Worm (Caenorhabditis elegans) whole organism, young adult: ENCODE results near the gene C04H4.1.
A peak's percentile ranks its signal among the peaks of the same experiment; 100 is the strongest.

Experiments
- B0261.1 ChIP-seq: sonication (generic microtip); optimal IDR thresholded peaks from 2 replicates; lab custom pipeline; 2016; ENCODE audit warnings: mild to moderate bottlenecking, missing genetic modification characterization, moderate library complexity, missing compliant biosample characterization
- B0336.3 ChIP-seq: fragments of 200-800 bp; sonication (Bioruptor generic); IDR thresholded peaks from 2 replicates; pipeline ENCODE4 v1.3.6; 2022; ENCODE audit warnings: missing genetic modification characterization, missing compliant biosample characterization
- F22D6.2 ChIP-seq: sonication (generic microtip); optimal IDR thresholded peaks from 2 replicates; lab custom pipeline; 2016; ENCODE audit warnings: mild to moderate bottlenecking, missing genetic modification characterization, missing compliant biosample characterization
- F23B12.7 ChIP-seq: sonication (generic microtip); optimal IDR thresholded peaks from 2 replicates; lab custom pipeline; 2017; ENCODE audit warnings: missing genetic modification characterization, mild to moderate bottlenecking, missing compliant biosample characterization, antibody characterized with exemption, moderate library complexity; ENCODE audit not compliant: insufficient read depth
- F39B2.1 ChIP-seq: fragments of 200-800 bp; sonication (Bioruptor generic); IDR thresholded peaks from 2 replicates; pipeline ENCODE4 v1.3.6; 2022; ENCODE audit warnings: missing genetic modification reagents, missing genetic modification characterization, missing compliant biosample characterization
- F52B5.7 ChIP-seq: sonication (generic microtip); optimal IDR thresholded peaks from 2 replicates; lab custom pipeline; 2016; ENCODE audit warnings: mild to moderate bottlenecking, missing genetic modification characterization, missing compliant biosample characterization
- F57C9.4 ChIP-seq: sonication (generic microtip); optimal IDR thresholded peaks from 2 replicates; lab custom pipeline; 2017; ENCODE audit warnings: mild to moderate bottlenecking, missing genetic modification characterization, missing compliant biosample characterization
- ZK185.1 ChIP-seq: sonication (generic microtip); optimal IDR thresholded peaks from 2 replicates; lab custom pipeline; 2016; ENCODE audit warnings: mild to moderate bottlenecking, missing genetic modification characterization, missing compliant biosample characterization; ENCODE audit not compliant: poor library complexity, severe bottlenecking
- ama-1 ChIP-seq, 3 experiments: fragments of 150-350 bp in 1 of 3; sonication (generic microtip) in 2 of 3; optimal IDR thresholded peaks; 2 replicates each; lab custom pipeline; 2014 to 2018; ENCODE audit warnings: missing biosample characterization in 2 of 3, missing genetic modification characterization in 2 of 3, missing genetic modification reagents in 2 of 3
- attf-3 ChIP-seq: fragments of 200-800 bp; sonication (Bioruptor generic); conservative IDR thresholded peaks from 2 replicates; pipeline ENCODE4 v1.3.6; 2022; ENCODE audit warnings: missing genetic modification reagents, missing genetic modification characterization, missing compliant biosample characterization
- bed-1 ChIP-seq: fragments of 200-800 bp; sonication (Bioruptor generic); IDR thresholded peaks from 2 replicates; pipeline ENCODE4 v1.3.6; 2022; ENCODE audit warnings: missing genetic modification reagents, missing genetic modification characterization, missing compliant biosample characterization
- ccch-3 ChIP-seq: fragments of 200-800 bp; sonication (Bioruptor generic); optimal IDR thresholded peaks from 2 replicates; lab custom pipeline; 2018; ENCODE audit warnings: mild to moderate bottlenecking, missing genetic modification characterization, missing compliant biosample characterization
- cebp-1 ChIP-seq, 2 experiments: fragments of 200-800 bp in 1 of 2; sonication (Bioruptor generic) in 1 of 2; sonication (generic microtip) in 1 of 2; IDR thresholded peaks in 1 of 2; optimal IDR thresholded peaks in 1 of 2; 2 replicates each; pipeline versions ENCODE4 v1.3.6 to Lab custom; 2017 to 2022; ENCODE audit warnings: missing compliant biosample characterization in 2 of 2, missing genetic modification characterization in 2 of 2, mild to moderate bottlenecking in 1 of 2, missing genetic modification reagents in 1 of 2, moderate library complexity in 1 of 2
- ceh-40 ChIP-seq: fragments of 200-800 bp; sonication (Bioruptor generic); IDR thresholded peaks from 2 replicates; pipeline ENCODE4 v1.3.6; 2022; ENCODE audit warnings: missing genetic modification characterization, missing compliant biosample characterization
- ceh-58 ChIP-seq: fragments of 200-800 bp; sonication (Bioruptor generic); IDR thresholded peaks from 2 replicates; pipeline ENCODE4 v1.3.6; 2022; ENCODE audit warnings: missing genetic modification characterization, missing compliant biosample characterization
- ceh-79 ChIP-seq: sonication (generic microtip); optimal IDR thresholded peaks from 2 replicates; lab custom pipeline; 2017; ENCODE audit warnings: mild to moderate bottlenecking, missing genetic modification characterization, missing compliant biosample characterization
- chd-7 ChIP-seq: sonication (generic microtip); optimal IDR thresholded peaks from 2 replicates; lab custom pipeline; 2016; ENCODE audit warnings: mild to moderate bottlenecking, missing genetic modification characterization, moderate library complexity, missing compliant biosample characterization
- die-1 ChIP-seq: sonication (generic microtip); optimal IDR thresholded peaks from 2 replicates; lab custom pipeline; 2016; ENCODE audit warnings: missing genotype, mild to moderate bottlenecking, missing genetic modification characterization, missing compliant biosample characterization
- dox-1 ChIP-seq: fragments of 200-800 bp; sonication (Bioruptor generic); IDR thresholded peaks from 2 replicates; pipeline ENCODE4 v1.3.6; 2022; ENCODE audit warnings: missing genetic modification reagents, missing genetic modification characterization, missing compliant biosample characterization
- dpl-1 ChIP-seq: fragments of 150-350 bp; optimal IDR thresholded peaks from 2 replicates; lab custom pipeline; 2014; ENCODE audit warnings: missing biosample characterization, missing genetic modification reagents, missing genetic modification characterization
- efl-1 ChIP-seq: fragments of 150-350 bp; optimal IDR thresholded peaks from 2 replicates; lab custom pipeline; 2014; ENCODE audit warnings: missing biosample characterization, missing genetic modification reagents, missing genetic modification characterization
- egl-44 ChIP-seq: fragments of 200-800 bp; sonication (Bioruptor generic); IDR thresholded peaks from 2 replicates; pipeline ENCODE4 v1.3.6; 2022; ENCODE audit warnings: missing genetic modification reagents, missing genetic modification characterization, missing compliant biosample characterization
- egrh-3 ChIP-seq: fragments of 200-800 bp; sonication (Bioruptor generic); IDR thresholded peaks from 2 replicates; pipeline ENCODE4 v1.3.6; 2022; ENCODE audit warnings: missing genetic modification reagents, missing genetic modification characterization, missing compliant biosample characterization
- fkh-3 ChIP-seq: sonication (generic microtip); optimal IDR thresholded peaks from 2 replicates; lab custom pipeline; 2016; ENCODE audit warnings: mild to moderate bottlenecking, missing genetic modification characterization, missing compliant biosample characterization
- him-1 ChIP-seq: sonication (generic microtip); optimal IDR thresholded peaks from 2 replicates; lab custom pipeline; 2016; ENCODE audit warnings: missing genotype, missing genetic modification reagents, missing genetic modification characterization, missing compliant biosample characterization
- hmg-1.2 ChIP-seq: fragments of 200-800 bp; sonication (Bioruptor generic); IDR thresholded peaks from 2 replicates; pipeline ENCODE4 v1.3.6; 2022; ENCODE audit warnings: missing genetic modification reagents, missing genetic modification characterization, missing compliant biosample characterization
- hrde-1 ChIP-seq: sonication (generic microtip); optimal IDR thresholded peaks from 2 replicates; lab custom pipeline; 2016; ENCODE audit warnings: missing genetic modification characterization, mild to moderate bottlenecking, missing compliant biosample characterization, moderate library complexity, missing genotype, missing genetic modification reagents, borderline replicate concordance
- let-526 ChIP-seq: fragments of 200-800 bp; sonication (Bioruptor generic); IDR thresholded peaks from 2 replicates; pipeline ENCODE4 v1.3.6; 2022; ENCODE audit warnings: missing genetic modification reagents, missing genetic modification characterization, missing compliant biosample characterization
- lin-40 ChIP-seq: sonication (generic microtip); optimal IDR thresholded peaks from 2 replicates; lab custom pipeline; 2016; ENCODE audit warnings: missing genetic modification characterization, mild to moderate bottlenecking, missing compliant biosample characterization, missing genotype, missing genetic modification reagents
- madf-6 ChIP-seq: fragments of 200-800 bp; sonication (Bioruptor generic); IDR thresholded peaks from 2 replicates; pipeline ENCODE4 v1.3.6; 2022; ENCODE audit warnings: missing genetic modification reagents, missing genetic modification characterization, missing compliant biosample characterization
- nfyb-1 ChIP-seq: fragments of 200-800 bp; sonication (Bioruptor generic); IDR thresholded peaks from 2 replicates; pipeline ENCODE4 v1.3.6; 2022; ENCODE audit warnings: missing genetic modification reagents, missing genetic modification characterization, missing compliant biosample characterization
- nhr-179 ChIP-seq: sonication (generic microtip); optimal IDR thresholded peaks from 2 replicates; lab custom pipeline; 2016; ENCODE audit warnings: mild to moderate bottlenecking, missing genetic modification characterization, missing compliant biosample characterization
- nhr-90 ChIP-seq: sonication (generic microtip); optimal IDR thresholded peaks from 2 replicates; lab custom pipeline; 2016; ENCODE audit warnings: missing genotype, mild to moderate bottlenecking, missing genetic modification characterization, missing compliant biosample characterization
- pbrm-1 ChIP-seq: fragments of 200-800 bp; sonication (Bioruptor generic); IDR thresholded peaks from 2 replicates; pipeline ENCODE4 v1.3.6; 2022; ENCODE audit warnings: missing genetic modification reagents, missing genetic modification characterization, missing compliant biosample characterization
- pha-4 ChIP-seq: fragments of 150-350 bp; sonication (generic microtip); optimal IDR thresholded peaks from 2 replicates; lab custom pipeline; 2014; ENCODE audit warnings: missing biosample characterization, missing genetic modification reagents, missing genetic modification characterization
- rec-8 ChIP-seq, 2 experiments: sonication (generic microtip); optimal IDR thresholded peaks; 2 replicates each; lab custom pipeline; 2016; ENCODE audit warnings: mild to moderate bottlenecking in 2 of 2, missing genetic modification characterization in 2 of 2, missing genetic modification reagents in 2 of 2, missing genotype in 2 of 2, missing biosample characterization in 1 of 2, missing compliant biosample characterization in 1 of 2, moderate library complexity in 1 of 2
- repo-1 ChIP-seq: sonication (generic microtip); optimal IDR thresholded peaks from 2 replicates; lab custom pipeline; 2017; ENCODE audit warnings: mild to moderate bottlenecking, missing genetic modification characterization, missing compliant biosample characterization
- snpc-1.1 ChIP-seq: sonication (generic microtip); optimal IDR thresholded peaks from 2 replicates; lab custom pipeline; 2017; ENCODE audit warnings: missing genetic modification characterization, mild to moderate bottlenecking, missing compliant biosample characterization, antibody characterized with exemption, moderate library complexity, missing genotype, missing genetic modification reagents; ENCODE audit not compliant: insufficient read depth
- snpc-1.3 ChIP-seq: sonication (generic microtip); optimal IDR thresholded peaks from 2 replicates; lab custom pipeline; 2017; ENCODE audit warnings: missing genetic modification characterization, mild to moderate bottlenecking, missing compliant biosample characterization, antibody characterized with exemption, moderate library complexity, missing genotype, missing genetic modification reagents; ENCODE audit not compliant: insufficient read depth
- tbp1 ChIP-seq: fragments of 200-800 bp; sonication (Bioruptor generic); optimal IDR thresholded peaks from 2 replicates; lab custom pipeline; 2018; ENCODE audit warnings: mild to moderate bottlenecking, missing genetic modification characterization, missing compliant biosample characterization
- tbx-9 ChIP-seq: sonication (generic microtip); optimal IDR thresholded peaks from 2 replicates; lab custom pipeline; 2016; ENCODE audit warnings: borderline replicate concordance, missing genetic modification characterization, inconsistent platforms, missing compliant biosample characterization
- tlf-1 ChIP-seq: fragments of 200-800 bp; sonication (Bioruptor generic); optimal IDR thresholded peaks from 2 replicates; lab custom pipeline; 2018; ENCODE audit warnings: mild to moderate bottlenecking, missing genetic modification characterization, missing compliant biosample characterization
- zfh-2 ChIP-seq: fragments of 200-800 bp; sonication (Bioruptor generic); conservative IDR thresholded peaks from 2 replicates; pipeline ENCODE4 v1.3.6; 2022; ENCODE audit warnings: missing genetic modification reagents, missing genetic modification characterization, missing compliant biosample characterization
- zim-3 ChIP-seq: sonication (generic microtip); optimal IDR thresholded peaks from 2 replicates; lab custom pipeline; 2017; ENCODE audit warnings: mild to moderate bottlenecking, missing genetic modification characterization, moderate library complexity, missing compliant biosample characterization
- ztf-18 ChIP-seq: sonication (generic microtip); optimal IDR thresholded peaks from 2 replicates; lab custom pipeline; 2016; ENCODE audit warnings: missing genotype, mild to moderate bottlenecking, missing genetic modification characterization, missing compliant biosample characterization
- ztf-22 ChIP-seq: fragments of 200-800 bp; sonication (Bioruptor generic); optimal IDR thresholded peaks from 2 replicates; lab custom pipeline; 2018; ENCODE audit warnings: mild to moderate bottlenecking, missing genetic modification characterization, moderate library complexity, missing compliant biosample characterization
- ztf-25 ChIP-seq: fragments of 200-800 bp; sonication (Bioruptor generic); IDR thresholded peaks from 2 replicates; pipeline ENCODE4 v1.3.6; 2022; ENCODE audit warnings: missing genetic modification reagents, missing genetic modification characterization, missing compliant biosample characterization

Gene C04H4.1

DNA sequence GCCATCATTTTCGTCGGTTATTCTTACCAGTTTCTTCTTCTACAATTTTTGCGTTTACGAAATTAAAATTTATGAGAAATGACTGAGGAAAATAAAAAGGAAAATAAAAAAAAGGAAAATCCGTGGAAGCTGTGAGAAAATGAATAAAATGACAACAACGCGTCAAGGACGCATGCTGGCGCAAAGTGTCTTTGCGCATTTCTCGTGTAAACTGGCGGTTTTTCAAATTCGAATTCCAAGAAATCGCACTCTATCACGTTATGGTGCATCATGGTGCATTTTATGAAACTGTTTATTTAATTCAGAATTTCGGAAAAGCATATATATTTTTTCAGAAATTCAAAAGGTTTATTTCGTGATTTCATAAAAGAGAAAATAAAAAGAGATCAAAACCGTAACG lies 13.5 kb upstream of the C04H4.1 start, which contains the start of gene dbt-1 (continued):
- no peak for TF ChIP-seq snpc-1.1 (tag; lab: Kevin White, UChicago)
- no peak for TF ChIP-seq zfh-2
- no peak for TF ChIP-seq nhr-179 (tag; lab: Kevin White, UChicago)
- no peak for TF ChIP-seq chd-7
- no peak for TF ChIP-seq ceh-40 (GFP tag; lab: Robert Waterston, UW)
- TF ChIP-seq F57C9.4, result no peak
- TF ChIP-seq egrh-3 (GFP tag; lab: Robert Waterston, UW), result no peak
- peak; percentile 49 for TF ChIP-seq him-1
- no peak for TF ChIP-seq cebp-1 (GFP tag; IDR thresholded peaks at IDR 0.05; lab: Robert Waterston, UW)
- no peak for TF ChIP-seq cebp-1 (tag; optimal IDR thresholded peaks at IDR 0.05; lab: Kevin White, UChicago)
- TF ChIP-seq zim-3 (tag; lab: Kevin White, UChicago), result no peak
- TF ChIP-seq F39B2.1 (GFP tag; lab: Robert Waterston, UW), result no peak
- no peak for TF ChIP-seq B0336.3 (GFP tag; lab: Robert Waterston, UW)
- TF ChIP-seq die-1 (tag; lab: Kevin White, UChicago), result no peak
- no peak for TF ChIP-seq rec-8 (tag; optimal IDR thresholded peaks at IDR 0.05; lab: Kevin White, UChicago)
- TF ChIP-seq egl-44 (GFP tag; lab: Robert Waterston, UW), result no peak
- peak; percentile 45 for TF ChIP-seq tlf-1 (GFP tag; lab: Kevin White, UChicago)
- no peak for TF ChIP-seq fkh-3 (tag; lab: Kevin White, UChicago)
- TF ChIP-seq bed-1 (GFP tag; lab: Robert Waterston, UW), result no peak
- no peak for TF ChIP-seq nhr-90 (tag; lab: Kevin White, UChicago)
- 0 out of 2 replicates have a peak, but pooled peaks have one; percentile 24 for TF ChIP-seq attf-3 (GFP tag; lab: Robert Waterston, UW)
- peak; percentile 76 for TF ChIP-seq dpl-1 (GFP tag; lab: Kevin White, UChicago)
- TF ChIP-seq dox-1, result no peak
- TF ChIP-seq F22D6.2 (tag; lab: Kevin White, UChicago), result no peak
- TF ChIP-seq repo-1, result no peak
- TF ChIP-seq F52B5.7 (tag; lab: Kevin White, UChicago), result no peak
- TF ChIP-seq snpc-1.3 (tag; lab: Kevin White, UChicago), result no peak
- no peak for TF ChIP-seq nfyb-1 (GFP tag; lab: Robert Waterston, UW)
- TF ChIP-seq ceh-58, result no peak
- TF ChIP-seq lin-40 (tag; lab: Kevin White, UChicago), result peak; percentile 75
- TF ChIP-seq tbx-9 (tag; lab: Kevin White, UChicago), result no peak
- TF ChIP-seq ztf-22 (GFP tag; lab: Kevin White, UChicago), result no peak
- no peak for TF ChIP-seq let-526 (GFP tag; lab: Robert Waterston, UW)
- no peak for TF ChIP-seq B0261.1 (tag; lab: Kevin White, UChicago)
- peak; percentile 68 for TF ChIP-seq efl-1
- no peak for TF ChIP-seq ama-1 (optimal IDR thresholded peaks at IDR 0.05; lab: Kevin White, UChicago)
- no peak for TF ChIP-seq ama-1 (GFP tag; optimal IDR thresholded peaks at IDR 0.05; lab: Kevin White, UChicago)
- no peak for TF ChIP-seq hrde-1 (tag; lab: Kevin White, UChicago)
- TF ChIP-seq ztf-18 (tag; lab: Kevin White, UChicago), result peak; percentile 95
- TF ChIP-seq pha-4 (tag; lab: Kevin White, UChicago), result no peak
- no peak for TF ChIP-seq tbp1 (GFP tag; lab: Kevin White, UChicago)
- TF ChIP-seq ceh-79 (tag; lab: Kevin White, UChicago), result no peak
- TF ChIP-seq ztf-25, result no peak
- no peak for TF ChIP-seq F23B12.7
- TF ChIP-seq madf-6 (GFP tag; lab: Robert Waterston, UW), result no peak
- no peak for TF ChIP-seq pbrm-1 (GFP tag; lab: Robert Waterston, UW)
- TF ChIP-seq ZK185.1 (tag; lab: Kevin White, UChicago), result peak; percentile 58
- TF ChIP-seq ccch-3 (GFP tag; lab: Kevin White, UChicago), result no peak
- TF ChIP-seq hmg-1.2 (GFP tag; lab: Robert Waterston, UW), result 0 out of 2 replicates have a peak, but pooled peaks have one; percentile 29
